Worm (Caenorhabditis elegans) whole organism, midembryonic: ENCODE results near the gene grl-9.

Experiments
- T22C8.4 ChIP-seq: fragments of 200-800 bp; sonication (Bioruptor generic); IDR thresholded peaks from 2 replicates; pipeline ENCODE4 v1.3.6; 2022; ENCODE audit warnings: missing genetic modification characterization, missing compliant biosample characterization
- cog-1 ChIP-seq: sonication (generic microtip); optimal IDR thresholded peaks from 2 replicates; lab custom pipeline; 2016; ENCODE audit warnings: missing genetic modification characterization, missing compliant biosample characterization
- flt-1 ChIP-seq: fragments of 200-800 bp; sonication (Bioruptor generic); IDR thresholded peaks from 2 replicates; pipeline ENCODE4 v1.3.6; 2022; ENCODE audit warnings: missing genetic modification characterization, missing compliant biosample characterization
- klf-2 ChIP-seq: fragments of 200-800 bp; sonication (Bioruptor generic); conservative IDR thresholded peaks from 2 replicates; pipeline ENCODE4 v1.3.6; 2022; ENCODE audit warnings: missing genetic modification reagents, missing genetic modification characterization, missing compliant biosample characterization
- med-1 ChIP-seq: sonication (generic microtip); optimal IDR thresholded peaks from 2 replicates; lab custom pipeline; 2017; ENCODE audit warnings: missing genetic modification characterization, mild to moderate bottlenecking, missing compliant biosample characterization, antibody characterized with exemption, missing genetic modification reagents; ENCODE audit not compliant: insufficient read depth
- ref-1 ChIP-seq: fragments of 200-800 bp; sonication (Bioruptor generic); conservative IDR thresholded peaks from 2 replicates; pipeline ENCODE4 v1.3.6; 2022; ENCODE audit warnings: missing genetic modification reagents, missing genetic modification characterization, missing compliant biosample characterization
- tab-1 ChIP-seq: fragments of 200-800 bp; sonication (Bioruptor generic); IDR thresholded peaks from 2 replicates; pipeline ENCODE4 v1.3.6; 2022; ENCODE audit warnings: missing genetic modification characterization, missing compliant biosample characterization
- ztf-23 ChIP-seq: fragments of 200-800 bp; sonication (Bioruptor generic); IDR thresholded peaks from 2 replicates; pipeline ENCODE4 v1.3.6; 2022; ENCODE audit warnings: missing genetic modification reagents, missing genetic modification characterization, missing compliant biosample characterization
- ztf-29 ChIP-seq: fragments of 200-800 bp; sonication (Bioruptor generic); IDR thresholded peaks from 2 replicates; pipeline ENCODE4 v1.3.6; 2022; ENCODE audit warnings: missing genetic modification reagents, missing genetic modification characterization, missing compliant biosample characterization

The grl-9 gene

ce11 chrV:6697552-6697951 is 33.9 kb downstream of the grl-9 start, which contains the start of gene W02F12.2:
TSS of gene W02F12.2 (minus strand) at chrV:6697652.
- TF ChIP-seq ztf-23 (GFP tag; lab: Robert Waterston, UW) (no peak), med-1 (GFP tag; lab: Kevin White, UChicago) (no peak)

- no peak for TF ChIP-seq ref-1 (GFP tag; lab: Robert Waterston, UW)
- TF ChIP-seq med-1 (GFP tag; lab: Kevin White, UChicago), result no peak
- TF ChIP-seq klf-2, result no peak
- no peak for TF ChIP-seq tab-1 (GFP tag; lab: Robert Waterston, UW)
These were observed 36.8 kb downstream of the grl-9 start, which contains the start of gene W02F12.8 for ce11 chrV:6694668-6695067. TSS of gene W02F12.8 (minus strand) at chrV:6694768.

ce11 chrV:6691813-6692351 is 39.6 kb downstream of the grl-9 start, which contains the start of gene mtl-1:
TSS of gene mtl-1 (minus strand) at chrV:6691863.
- no peak for TF ChIP-seq cog-1
- no peak for TF ChIP-seq flt-1
- no peak for TF ChIP-seq med-1 (GFP tag; lab: Kevin White, UChicago)
- no peak for TF ChIP-seq ref-1 (GFP tag; lab: Robert Waterston, UW)
- no peak for TF ChIP-seq ztf-29
- no peak for TF ChIP-seq tab-1 (GFP tag; lab: Robert Waterston, UW)
- TF ChIP-seq ztf-23 (GFP tag; lab: Robert Waterston, UW), result no peak
- no peak for TF ChIP-seq T22C8.4 (GFP tag; lab: Robert Waterston, UW)
- TF ChIP-seq klf-2, result no peak

- TF ChIP-seq tab-1 (GFP tag; lab: Robert Waterston, UW) (no peak), ztf-23 (GFP tag; lab: Robert Waterston, UW) (no peak), med-1 (GFP tag; lab: Kevin White, UChicago) (no peak), cog-1 (no peak), flt-1 (no peak), T22C8.4 (GFP tag; lab: Robert Waterston, UW) (no peak), ztf-29 (no peak), ref-1 (GFP tag; lab: Robert Waterston, UW) (no peak), klf-2 (no peak)
These were observed 41.4 kb downstream of the grl-9 start for ce11 chrV:6690075-6690474.

ce11 chrV:6688392-6688791 is 43.1 kb downstream of the grl-9 start, which contains the start of gene K11G9.5:
TSS of gene K11G9.5 (minus strand) at chrV:6688492.
- TF ChIP-seq ztf-29, result no peak
- no peak for TF ChIP-seq klf-2
- no peak for TF ChIP-seq tab-1 (GFP tag; lab: Robert Waterston, UW)
- TF ChIP-seq med-1 (GFP tag; lab: Kevin White, UChicago), result no peak
- TF ChIP-seq T22C8.4 (GFP tag; lab: Robert Waterston, UW), result no peak
- no peak for TF ChIP-seq cog-1
- TF ChIP-seq flt-1, result no peak
- no peak for TF ChIP-seq ref-1 (GFP tag; lab: Robert Waterston, UW)
- TF ChIP-seq ztf-23 (GFP tag; lab: Robert Waterston, UW), result no peak

- no peak for TF ChIP-seq ztf-23 (GFP tag; lab: Robert Waterston, UW)
- no peak for TF ChIP-seq ztf-29
- TF ChIP-seq cog-1, result no peak
- no peak for TF ChIP-seq tab-1 (GFP tag; lab: Robert Waterston, UW)
- TF ChIP-seq flt-1, result no peak
- no peak for TF ChIP-seq klf-2
- no peak for TF ChIP-seq T22C8.4 (GFP tag; lab: Robert Waterston, UW)
- TF ChIP-seq med-1 (GFP tag; lab: Kevin White, UChicago), result no peak
- no peak for TF ChIP-seq ref-1 (GFP tag; lab: Robert Waterston, UW)
These were observed 45.5 kb downstream of the grl-9 start for ce11 chrV:6685963-6686362.

ce11 chrV:6685499-6685898 is 46.0 kb downstream of the grl-9 start:
- TF ChIP-seq ref-1 (GFP tag; lab: Robert Waterston, UW), result no peak

- TF ChIP-seq tab-1 (GFP tag; lab: Robert Waterston, UW) (0 out of 2 replicates have a peak, but pooled peaks have one; percentile 52), med-1 (GFP tag; lab: Kevin White, UChicago) (no peak), flt-1 (no peak), ztf-23 (GFP tag; lab: Robert Waterston, UW) (no peak), klf-2 (no peak), cog-1 (peak; percentile 32)
These were observed 47.0 kb downstream of the grl-9 start for ce11 chrV:6684541-6684940.

- no peak for TF ChIP-seq cog-1
- no peak for TF ChIP-seq tab-1 (GFP tag; lab: Robert Waterston, UW)
- TF ChIP-seq ztf-23 (GFP tag; lab: Robert Waterston, UW), result no peak
- no peak for TF ChIP-seq ref-1 (GFP tag; lab: Robert Waterston, UW)
- no peak for TF ChIP-seq med-1 (GFP tag; lab: Kevin White, UChicago)
These were observed 47.8 kb downstream of the grl-9 start for ce11 chrV:6683740-6684139.

- TF ChIP-seq tab-1 (GFP tag; lab: Robert Waterston, UW), result no peak
- TF ChIP-seq klf-2, result no peak
These were observed 48.2 kb downstream of the grl-9 start for ce11 chrV:6683282-6683681.

ce11 chrV:6681501-6681900 is 50.0 kb downstream of the grl-9 start, which contains the start of gene egl-46:
TSS of gene egl-46 (minus strand) at chrV:6681573.
- no peak for TF ChIP-seq med-1 (GFP tag; lab: Kevin White, UChicago)
- no peak for TF ChIP-seq ztf-23 (GFP tag; lab: Robert Waterston, UW)
- no peak for TF ChIP-seq cog-1
- TF ChIP-seq klf-2, result no peak
- TF ChIP-seq T22C8.4 (GFP tag; lab: Robert Waterston, UW), result no peak
- no peak for TF ChIP-seq ztf-29
- no peak for TF ChIP-seq flt-1
